Worm (Caenorhabditis elegans) whole organism, late embryonic: ENCODE data around the gene F49E2.2.

ENCODE experiments used
- ahr-1 ChIP-seq: sonication (generic microtip); optimal IDR thresholded peaks from 2 replicates; lab custom pipeline; 2016; ENCODE audit warnings: missing genetic modification characterization, missing compliant biosample characterization
- ama-1 ChIP-seq: fragments of 150-350 bp; optimal IDR thresholded peaks from 2 replicates; lab custom pipeline; 2014
- ceh-18 ChIP-seq: sonication (generic microtip); optimal IDR thresholded peaks from 2 replicates; lab custom pipeline; 2016; ENCODE audit warnings: missing genetic modification characterization, missing compliant biosample characterization
- che-1 ChIP-seq: sonication (generic microtip); optimal IDR thresholded peaks from 2 replicates; lab custom pipeline; 2016; ENCODE audit warnings: mild to moderate bottlenecking, missing genetic modification characterization, missing compliant biosample characterization
- dve-1 ChIP-seq: sonication (generic microtip); optimal IDR thresholded peaks from 2 replicates; lab custom pipeline; 2017; ENCODE audit warnings: antibody characterized with exemption, mild to moderate bottlenecking, missing genetic modification characterization, missing compliant biosample characterization
- elt-4 ChIP-seq: sonication (generic microtip); optimal IDR thresholded peaks from 2 replicates; lab custom pipeline; 2016; ENCODE audit warnings: missing genetic modification characterization, missing compliant biosample characterization
- ets-4 ChIP-seq: sonication (generic microtip); optimal IDR thresholded peaks from 2 replicates; lab custom pipeline; 2016; ENCODE audit warnings: missing genetic modification characterization, missing compliant biosample characterization
- gmeb-2 ChIP-seq: sonication (generic microtip); optimal IDR thresholded peaks from 2 replicates; lab custom pipeline; 2016; ENCODE audit warnings: missing genetic modification characterization, inconsistent platforms, missing compliant biosample characterization
- lin-11 ChIP-seq: fragments of 200-800 bp; sonication (Bioruptor generic); optimal IDR thresholded peaks from 2 replicates; lab custom pipeline; 2018; ENCODE audit warnings: mild to moderate bottlenecking, missing genetic modification characterization, missing compliant biosample characterization
- odd-2 ChIP-seq: sonication (generic microtip); optimal IDR thresholded peaks from 2 replicates; lab custom pipeline; 2017; ENCODE audit warnings: antibody characterized with exemption, mild to moderate bottlenecking, missing genetic modification characterization, missing compliant biosample characterization
- pat-9 ChIP-seq: fragments of 200-800 bp; sonication (Bioruptor generic); optimal IDR thresholded peaks from 2 replicates; lab custom pipeline; 2018; ENCODE audit warnings: mild to moderate bottlenecking, missing genetic modification characterization, moderate library complexity, missing compliant biosample characterization
- pqm-1 ChIP-seq: sonication (generic microtip); optimal IDR thresholded peaks from 2 replicates; lab custom pipeline; 2016; ENCODE audit warnings: missing genetic modification characterization, missing compliant biosample characterization
- sdc-2 ChIP-seq: sonication (generic microtip); optimal IDR thresholded peaks from 2 replicates; lab custom pipeline; 2016; ENCODE audit warnings: missing genotype, missing genetic modification characterization, missing compliant biosample characterization
- tbx-2 ChIP-seq: sonication (generic microtip); optimal IDR thresholded peaks from 2 replicates; lab custom pipeline; 2016; ENCODE audit warnings: missing genetic modification characterization, missing compliant biosample characterization

DNA sequence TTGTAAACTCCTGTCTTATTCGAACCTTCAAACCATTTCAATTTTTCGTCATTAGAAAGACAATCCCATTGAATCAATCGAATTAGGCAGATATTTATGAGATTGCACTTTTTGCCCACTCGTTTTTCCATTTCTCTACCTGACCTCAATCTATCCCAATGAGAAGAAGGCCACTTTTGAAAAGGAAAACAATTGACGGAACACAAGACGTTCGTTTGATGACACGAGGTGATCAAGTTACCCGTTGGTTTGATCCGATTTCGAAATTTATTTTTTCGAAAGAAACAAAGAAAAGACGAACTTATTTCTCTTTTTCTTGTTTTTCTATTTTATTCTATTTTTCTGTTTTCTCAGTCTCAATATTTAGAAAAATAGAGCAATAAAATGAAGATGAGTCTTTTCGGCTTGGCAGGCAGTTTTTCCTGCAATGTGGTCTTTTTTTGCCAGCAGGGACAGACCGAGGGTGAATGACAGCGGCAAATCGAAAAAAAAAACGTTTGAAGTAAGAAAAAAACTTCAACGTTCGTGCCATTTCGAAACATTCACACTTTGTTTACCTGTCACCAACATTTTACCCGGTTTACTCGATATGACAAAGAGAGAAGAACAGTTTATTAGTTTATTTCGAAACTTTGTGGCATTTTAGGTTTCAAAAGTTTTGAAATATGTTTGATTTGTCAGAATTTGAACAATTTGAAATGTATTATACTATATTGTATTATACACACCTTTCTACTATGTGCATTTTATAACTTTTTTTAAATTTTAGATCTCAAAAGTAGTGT is 18.3 kb upstream of the F49E2.2 start:
- TF ChIP-seq tbx-2 (tag; lab: Kevin White, UChicago) (no peak), gmeb-2 (tag; lab: Kevin White, UChicago) (no peak), ama-1 (no peak), pqm-1 (no peak), ets-4 (no peak), odd-2 (tag; lab: Kevin White, UChicago) (no peak), ceh-18 (no peak), ahr-1 (tag; lab: Kevin White, UChicago) (no peak), dve-1 (tag; lab: Kevin White, UChicago) (no peak), sdc-2 (tag; lab: Kevin White, UChicago) (no peak), elt-4 (tag; lab: Kevin White, UChicago) (no peak), che-1 (tag; lab: Kevin White, UChicago) (no peak), lin-11 (tag; lab: Kevin White, UChicago) (no peak), pat-9 (tag; lab: Kevin White, UChicago) (no peak)
